Fruit fly (Drosophila melanogaster): ENCODE results near the gene ChT.
A peak's percentile ranks its signal among the peaks of the same experiment; 100 is the strongest.

ChT gene

DNA sequence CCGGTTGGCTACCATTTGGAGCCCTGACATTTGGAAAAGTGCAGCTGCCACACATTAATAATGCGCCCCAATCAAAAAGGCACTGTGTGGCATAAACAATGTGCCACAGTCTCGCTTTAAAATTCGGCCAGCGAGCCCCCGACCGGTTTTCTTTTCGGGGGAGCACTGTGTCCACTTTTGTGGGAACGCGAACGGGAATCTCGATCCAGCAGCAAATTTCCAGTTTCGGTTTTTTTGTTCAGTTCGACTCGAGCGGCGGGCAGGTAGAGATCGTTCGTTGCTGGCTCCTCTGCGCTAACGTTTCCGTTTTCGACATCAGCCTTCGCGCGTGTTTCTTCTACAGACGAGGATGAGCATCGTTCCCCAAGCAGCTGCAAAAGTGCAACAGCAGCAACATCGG lies 11.3 kb upstream of the ChT start, which contains the start of gene CG7702 (continued):
- no peak for TF ChIP-seq danr (GFP tag; IDR thresholded peaks at IDR 0.05)
- TF ChIP-seq CG12769 (tag; optimal IDR thresholded peaks at IDR 0.05), result peak; percentile 56
- TF ChIP-seq klu (GFP tag; IDR thresholded peaks at IDR 0.05), result no peak
- no peak for TF ChIP-seq CG16813 (GFP tag; IDR thresholded peaks at IDR 0.05; ENCODE audit: partially characterized antibody)
- TF ChIP-seq CG8388 (GFP tag; optimal IDR thresholded peaks at IDR 0.05), result peak; percentile 42
- TF ChIP-seq Med (GFP tag), result peak; percentile 71
- TF ChIP-seq Deaf1 (tag; optimal IDR thresholded peaks at IDR 0.05), result peak; percentile 29

DNA sequence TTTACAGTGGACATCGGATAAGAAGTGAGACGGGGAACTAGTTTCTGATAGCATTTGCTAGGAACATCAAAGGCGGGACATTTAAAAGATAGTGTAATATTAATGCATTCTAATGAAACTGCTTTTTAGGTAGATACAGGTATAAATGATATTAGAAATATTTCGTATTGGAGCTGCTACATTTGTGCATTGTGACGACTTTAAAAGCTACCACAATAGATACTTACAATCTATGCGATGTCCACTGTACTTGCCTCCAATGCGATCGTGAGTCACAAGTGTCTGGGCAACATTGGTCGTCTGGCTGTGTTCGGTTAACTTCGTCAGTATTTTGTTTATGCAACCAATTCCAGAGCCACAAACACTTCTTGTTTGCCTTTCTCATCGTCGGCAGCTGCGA lies 10.6 kb upstream of the ChT start:
- peak; percentile 24 to 86 for TF ChIP-seq Pdp1 (GFP tag; optimal IDR thresholded peaks at IDR 0.05)
- peak; percentile 9 for TF ChIP-seq Ssrp (tag; optimal IDR thresholded peaks at IDR 0.05)
- TF ChIP-seq row (GFP tag; IDR thresholded peaks at IDR 0.05), result peak; percentile 78
- no peak for TF ChIP-seq nerfin-1 (tag; optimal IDR thresholded peaks at IDR 0.05)
- no peak for TF ChIP-seq CG4730 (GFP tag; IDR thresholded peaks at IDR 0.05)
- no peak for TF ChIP-seq CG13624 (GFP tag; optimal IDR thresholded peaks at IDR 0.05)
- TF ChIP-seq Hr78 (GFP tag; optimal IDR thresholded peaks at IDR 0.05), result no peak
- TF ChIP-seq Med (GFP tag), result peak; percentile 69
- TF ChIP-seq lov (optimal IDR thresholded peaks at IDR 0.05), result no peak
- TF ChIP-seq lov (GFP tag; IDR thresholded peaks at IDR 0.05), result no peak
- TF ChIP-seq CG11093 (GFP tag; IDR thresholded peaks at IDR 0.05), result no peak
- peak; percentile 12 for TF ChIP-seq tin (GFP tag; optimal IDR thresholded peaks at IDR 0.05)
- no peak for TF ChIP-seq CG10366 (GFP tag; IDR thresholded peaks at IDR 0.05)
- peak; percentile 48 for TF ChIP-seq slbo (GFP tag; IDR thresholded peaks at IDR 0.05)
- no peak for TF ChIP-seq Doc2 (GFP tag; IDR thresholded peaks at IDR 0.05)
- TF ChIP-seq kay (GFP tag; optimal IDR thresholded peaks at IDR 0.05), result peak; percentile 25
- TF ChIP-seq CG6689 (GFP tag; IDR thresholded peaks at IDR 0.05), result peak; percentile 18; the same call in 1 of the 2 replicates
- peak; percentile 5 for TF ChIP-seq Blimp-1 (GFP tag; optimal IDR thresholded peaks at IDR 0.05)
- TF ChIP-seq CG32767 (GFP tag; IDR thresholded peaks at IDR 0.05), result no peak
- TF ChIP-seq CG2712 (tag; optimal IDR thresholded peaks at IDR 0.05), result peak; percentile 41
- peak; percentile 17 for TF ChIP-seq phol (tag; optimal IDR thresholded peaks at IDR 0.05)
- TF ChIP-seq dysf (GFP tag; IDR thresholded peaks at IDR 0.05), result peak; percentile 48; the same call in 1 of the 3 replicates
- peak; percentile 26; the same call in 1 of the 3 replicates for TF ChIP-seq Aef1 (GFP tag; IDR thresholded peaks at IDR 0.05)
- TF ChIP-seq CG13894 (tag; optimal IDR thresholded peaks at IDR 0.05), result no peak
- TF ChIP-seq C15 (GFP tag; IDR thresholded peaks at IDR 0.05), result no peak
- no peak for TF ChIP-seq nau (GFP tag; optimal IDR thresholded peaks at IDR 0.05)
- 0 out of 2 replicates have a peak, but pooled peaks have one; percentile 7 for TF ChIP-seq CG6272 (GFP tag; IDR thresholded peaks at IDR 0.05)
- TF ChIP-seq Xrp1 (GFP tag; IDR thresholded peaks at IDR 0.05), result peak; percentile 46; the same call in 1 of the 2 replicates
- no peak for TF ChIP-seq dimm (GFP tag; IDR thresholded peaks at IDR 0.05)
- TF ChIP-seq fd96Cb (tag; optimal IDR thresholded peaks at IDR 0.05), result peak; percentile 22
- peak; percentile 12 for TF ChIP-seq CG16863 (GFP tag; optimal IDR thresholded peaks at IDR 0.05)
- peak; percentile 37 for TF ChIP-seq CG12769 (tag; optimal IDR thresholded peaks at IDR 0.05)
- peak; percentile 48 for TF ChIP-seq CG10543 (GFP tag; optimal IDR thresholded peaks at IDR 0.05)
- TF ChIP-seq sug (tag; optimal IDR thresholded peaks at IDR 0.05), result no peak
- no peak for TF ChIP-seq CG8765 (GFP tag; IDR thresholded peaks at IDR 0.05)
- TF ChIP-seq gt (GFP tag; IDR thresholded peaks at IDR 0.05), result no peak
- TF ChIP-seq CG10979 (tag; optimal IDR thresholded peaks at IDR 0.05), result peak; percentile 2
- TF ChIP-seq ranshi (GFP tag; IDR thresholded peaks at IDR 0.05), result no peak
- no peak for TF ChIP-seq Gug (GFP tag; IDR thresholded peaks at IDR 0.05)
- peak; percentile 66 for TF ChIP-seq Deaf1 (tag; optimal IDR thresholded peaks at IDR 0.05)
- peak; percentile 12; the same call in 1 of the 2 replicates for TF ChIP-seq Rfx (GFP tag; IDR thresholded peaks at IDR 0.05)
- TF ChIP-seq CHES-1-like (GFP tag; optimal IDR thresholded peaks at IDR 0.05), result no peak
- TF ChIP-seq usp (GFP tag; optimal IDR thresholded peaks at IDR 0.05), result no peak
- peak; percentile 7 for TF ChIP-seq CG14710 (tag; optimal IDR thresholded peaks at IDR 0.05)
- no peak for TF ChIP-seq CG2678 (tag; optimal IDR thresholded peaks at IDR 0.05)
